Worm (Caenorhabditis elegans): Measurements from ENCODE around the gene spp-3.

spp-3 gene

ce11 chrX:7265348-7265747 is 49.8 kb downstream of the spp-3 start, which contains the start of gene F46H5.2:
TSS of gene F46H5.2 (plus strand) at chrX:7265648.
- TF ChIP-seq fos-1 (tag; optimal IDR thresholded peaks at IDR 0.05): no peak
- TF ChIP-seq dsc-1 (tag; optimal IDR thresholded peaks at IDR 0.05): no peak
